Worm (Caenorhabditis elegans): ENCODE data around the gene cas-1.

DNA sequence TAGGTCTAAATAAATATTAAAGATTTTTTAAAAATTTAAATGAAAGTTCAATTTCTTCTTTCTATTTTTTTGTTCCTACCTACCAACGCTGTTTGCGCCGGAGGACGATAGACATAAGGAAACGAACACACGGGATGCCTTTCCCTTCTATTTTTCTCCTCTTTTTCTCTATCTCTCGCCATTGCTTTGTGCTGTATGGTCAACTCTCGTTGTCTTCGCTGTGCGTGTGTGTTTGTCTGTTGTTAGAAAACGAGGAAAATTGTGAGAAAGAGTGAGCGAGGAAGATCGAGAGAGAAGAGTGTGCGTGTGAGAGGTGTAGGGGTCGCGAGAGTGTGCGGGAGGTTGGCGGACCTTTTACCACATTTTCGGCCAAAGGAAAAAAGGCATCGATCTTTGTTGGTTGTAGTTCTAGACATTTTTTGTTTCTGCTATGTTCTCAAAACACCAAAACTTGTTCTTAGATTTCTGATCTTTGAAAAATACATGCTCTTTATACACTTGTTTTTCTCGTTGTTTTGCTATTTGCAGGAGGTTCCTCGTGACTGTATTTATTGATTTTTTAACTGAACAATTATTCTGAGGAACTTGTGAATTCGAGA is 14.3 kb downstream of the cas-1 start:
- TF ChIP-seq T22C8.4 (GFP tag; IDR thresholded peaks at IDR 0.05) (no peak), med-1 (GFP tag; optimal IDR thresholded peaks at IDR 0.05; ENCODE audit: insufficient read depth) (no peak), ztf-23 (GFP tag; IDR thresholded peaks at IDR 0.05) (no peak), flt-1 (GFP tag; IDR thresholded peaks at IDR 0.05) (no peak), tab-1 (GFP tag; IDR thresholded peaks at IDR 0.05) (no peak), klf-2 (GFP tag; conservative IDR thresholded peaks at IDR 0.05) (no peak)

Measured in whole organism, midembryonic.